Worm (Caenorhabditis elegans) whole organism, L4/young adult: Measurements from ENCODE around the gene Y110A2AL.4.

Experiments
- W03F9.2 ChIP-seq: fragments of 150-350 bp; optimal IDR thresholded peaks from 2 replicates; lab custom pipeline; 2014; ENCODE audit warnings: missing biosample characterization, missing genetic modification characterization
- dao-5 ChIP-seq: sonication (generic microtip); optimal IDR thresholded peaks from 2 replicates; lab custom pipeline; 2016; ENCODE audit warnings: missing genotype, missing genetic modification characterization, moderate library complexity, missing compliant biosample characterization
- him-1 ChIP-seq: sonication (generic microtip); optimal IDR thresholded peaks from 2 replicates; lab custom pipeline; 2016; ENCODE audit warnings: missing genotype, missing genetic modification reagents, missing genetic modification characterization, missing compliant biosample characterization

Gene Y110A2AL.4

DNA sequence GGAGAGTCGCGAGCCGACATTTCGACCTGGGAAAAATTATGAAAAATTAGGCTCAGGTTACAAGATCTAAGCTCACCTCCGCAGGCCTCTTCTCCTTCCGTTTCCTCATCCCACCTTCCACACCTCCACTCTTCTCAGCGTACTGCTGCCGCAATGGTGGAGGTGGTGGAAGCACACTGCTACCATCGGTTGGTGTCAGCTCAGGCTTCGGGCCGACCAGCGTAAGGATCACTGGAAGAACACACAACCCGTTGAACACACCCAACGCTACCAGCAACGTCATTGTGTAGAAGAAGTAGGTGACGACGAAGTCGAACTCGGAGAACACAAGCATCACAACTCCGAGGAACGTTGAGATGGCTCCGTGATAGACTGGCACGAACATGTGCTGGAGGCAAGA lies 6.6 kb downstream of the Y110A2AL.4 start:
- TF ChIP-seq him-1: no peak
- no peak for TF ChIP-seq dao-5 (tag; lab: Kevin White, UChicago)
- TF ChIP-seq W03F9.2 (tag; lab: Kevin White, UChicago): no peak

- no peak for TF ChIP-seq dao-5 (tag; lab: Kevin White, UChicago)
- TF ChIP-seq him-1: no peak
- TF ChIP-seq W03F9.2 (tag; lab: Kevin White, UChicago): no peak
These were observed 7.4 kb downstream of the Y110A2AL.4 start for ce11 chrII:2846552-2846951.

ce11 chrII:2852493-2852892 lies 13.4 kb downstream of the Y110A2AL.4 start, which contains the start of gene ptc-3:
ptc-3 (minus strand) TSS chrII:2852593.
- no peak for TF ChIP-seq dao-5 (tag; lab: Kevin White, UChicago)
- TF ChIP-seq him-1: no peak

- no peak for TF ChIP-seq W03F9.2 (tag; lab: Kevin White, UChicago)
- no peak for TF ChIP-seq him-1
- TF ChIP-seq dao-5 (tag; lab: Kevin White, UChicago): no peak
These were observed 14.7 kb downstream of the Y110A2AL.4 start for ce11 chrII:2853767-2854166.

ce11 chrII:2854794-2855193 lies 15.7 kb downstream of the Y110A2AL.4 start:
- TF ChIP-seq him-1: no peak
- no peak for TF ChIP-seq W03F9.2 (tag; lab: Kevin White, UChicago)
- no peak for TF ChIP-seq dao-5 (tag; lab: Kevin White, UChicago)

DNA sequence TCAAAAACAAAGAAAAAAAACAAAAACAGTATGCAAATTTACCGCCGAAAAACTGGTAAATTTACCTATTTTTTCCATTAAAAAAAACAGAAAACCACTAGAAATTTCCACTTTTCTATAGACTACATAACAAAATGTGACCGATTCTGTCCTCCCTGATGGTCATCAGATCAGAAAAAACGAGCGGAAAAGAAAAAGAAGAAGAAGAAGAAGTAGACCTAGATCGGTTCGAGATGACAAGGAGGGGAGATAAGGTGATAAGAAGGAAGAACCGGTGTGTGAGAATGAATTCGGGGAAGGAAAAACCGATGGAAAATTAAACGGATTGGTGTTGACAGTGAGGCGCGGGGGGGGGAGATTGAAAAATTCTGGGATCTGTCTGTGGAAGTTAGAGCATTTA lies 17.0 kb downstream of the Y110A2AL.4 start:
- TF ChIP-seq dao-5 (tag; lab: Kevin White, UChicago): no peak

DNA sequence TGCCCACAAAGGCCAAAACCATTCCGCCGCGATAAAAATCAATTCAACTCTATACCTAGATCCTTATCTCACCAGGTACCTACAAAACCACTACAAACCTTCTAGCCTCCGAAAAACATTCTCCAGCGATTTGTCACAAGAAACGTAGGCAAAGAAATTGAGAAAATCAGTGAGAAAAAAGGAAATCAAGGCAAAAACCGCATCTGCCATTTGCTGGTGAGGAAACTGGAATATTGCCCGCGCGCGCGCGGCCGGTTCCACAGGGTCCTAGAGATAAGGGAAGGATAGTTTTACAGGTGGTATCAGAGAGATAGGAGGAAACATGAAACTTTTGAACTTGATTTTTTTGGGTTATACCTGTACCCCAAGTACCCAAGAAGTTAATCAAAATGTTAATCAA lies 18.5 kb downstream of the Y110A2AL.4 start:
- no peak for TF ChIP-seq W03F9.2 (tag; lab: Kevin White, UChicago)
- no peak for TF ChIP-seq dao-5 (tag; lab: Kevin White, UChicago)
- TF ChIP-seq him-1: no peak

ce11 chrII:2858851-2859250 lies 19.7 kb downstream of the Y110A2AL.4 start:
- TF ChIP-seq W03F9.2 (tag; lab: Kevin White, UChicago): no peak
- no peak for TF ChIP-seq dao-5 (tag; lab: Kevin White, UChicago)
- TF ChIP-seq him-1: no peak

DNA sequence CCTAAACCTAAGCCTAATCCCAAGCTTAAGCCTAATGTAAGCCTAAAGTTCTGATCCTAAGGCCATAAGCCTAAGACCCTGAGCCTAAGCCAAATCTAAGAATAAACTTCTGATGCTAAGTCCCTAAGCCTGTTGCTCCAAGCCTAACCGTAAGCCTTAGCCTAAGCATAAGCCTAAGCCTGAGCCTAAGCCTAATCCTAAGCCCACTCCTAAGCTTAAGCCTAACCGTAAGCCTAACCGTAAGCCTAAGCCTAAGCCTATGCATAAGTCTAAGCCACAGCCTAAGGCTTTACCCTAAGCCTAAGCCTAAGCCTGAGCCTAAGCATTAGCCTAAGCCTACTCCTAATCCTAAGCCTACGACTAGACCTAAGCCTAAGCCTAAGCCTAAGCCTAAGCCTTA lies 20.2 kb downstream of the Y110A2AL.4 start:
- no peak for TF ChIP-seq dao-5 (tag; lab: Kevin White, UChicago)
- no peak for TF ChIP-seq him-1
- TF ChIP-seq W03F9.2 (tag; lab: Kevin White, UChicago): no peak

ce11 chrII:2859873-2860821 lies 21.0 kb downstream of the Y110A2AL.4 start:
- TF ChIP-seq him-1: no peak
- TF ChIP-seq dao-5 (tag; lab: Kevin White, UChicago): peak; percentile 26

- no peak for TF ChIP-seq W03F9.2 (tag; lab: Kevin White, UChicago)
- TF ChIP-seq dao-5 (tag; lab: Kevin White, UChicago): peak; percentile 6
These were observed 22.4 kb downstream of the Y110A2AL.4 start for ce11 chrII:2861385-2862099.

- no peak for TF ChIP-seq W03F9.2 (tag; lab: Kevin White, UChicago)
- no peak for TF ChIP-seq dao-5 (tag; lab: Kevin White, UChicago)
- no peak for TF ChIP-seq him-1
These were observed 23.5 kb downstream of the Y110A2AL.4 start for ce11 chrII:2862557-2863035.

- no peak for TF ChIP-seq W03F9.2 (tag; lab: Kevin White, UChicago)
- TF ChIP-seq him-1: no peak
- no peak for TF ChIP-seq dao-5 (tag; lab: Kevin White, UChicago)
These were observed 25.1 kb downstream of the Y110A2AL.4 start, which contains the start of gene Y110A2AL.5 for ce11 chrII:2864229-2864628. Y110A2AL.5 (plus strand) TSS chrII:2864529.

DNA sequence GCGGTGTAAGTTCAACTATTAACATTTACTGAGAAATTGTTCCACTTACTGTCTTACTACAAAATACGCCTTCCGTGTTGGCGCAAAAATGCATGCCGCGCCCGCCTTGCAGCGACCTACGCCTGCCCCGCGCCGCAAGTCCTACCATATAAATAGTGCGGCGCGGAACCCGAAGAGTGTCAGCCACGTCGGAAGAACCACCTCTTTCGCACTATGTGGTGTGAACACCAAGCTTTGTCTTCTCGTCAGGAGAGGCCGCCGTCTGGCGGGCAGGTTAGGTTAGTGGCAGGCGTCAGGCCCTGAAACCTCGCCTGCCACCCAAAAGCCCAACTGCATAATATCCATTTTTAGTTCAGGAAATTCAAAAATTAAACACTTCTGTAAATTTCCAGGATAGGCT lies 26.3 kb downstream of the Y110A2AL.4 start:
- TF ChIP-seq dao-5 (tag; lab: Kevin White, UChicago): no peak
- no peak for TF ChIP-seq W03F9.2 (tag; lab: Kevin White, UChicago)
- no peak for TF ChIP-seq him-1
